Fruit fly (Drosophila melanogaster): ENCODE results near the gene CG3106.
A peak's percentile ranks its signal among the peaks of the same experiment; 100 is the strongest.

CG3106 gene

dm6 chrX:9640690-9641149, 22.0 kb downstream of the CG3106 start (continued):
- TF ChIP-seq CG7357 (GFP tag; IDR thresholded peaks at IDR 0.05), result peak; percentile 82
- peak; percentile 92 for TF ChIP-seq slp2 (GFP tag; optimal IDR thresholded peaks at IDR 0.05)
- TF ChIP-seq lab (GFP tag; optimal IDR thresholded peaks at IDR 0.05), result peak; percentile 99
- TF ChIP-seq CG1602 (GFP tag; optimal IDR thresholded peaks at IDR 0.05), result peak; percentile 81
- TF ChIP-seq sug (tag; optimal IDR thresholded peaks at IDR 0.05), result peak; percentile 98
- TF ChIP-seq pho (GFP tag; optimal IDR thresholded peaks at IDR 0.05), result peak; percentile 97
- no peak for TF ChIP-seq CG14860 (GFP tag; IDR thresholded peaks at IDR 0.05; ENCODE audit: partially characterized antibody)
- no peak for TF ChIP-seq Doc3 (GFP tag; IDR thresholded peaks at IDR 0.05; ENCODE audit: partially characterized antibody)
- TF ChIP-seq CG4820 (GFP tag; optimal IDR thresholded peaks at IDR 0.05), result peak; percentile 99
- TF ChIP-seq Gsc (GFP tag; IDR thresholded peaks at IDR 0.05), result no peak
- TF ChIP-seq Fer1 (GFP tag; optimal IDR thresholded peaks at IDR 0.05), result peak; percentile 99
- no peak for TF ChIP-seq CG1832 (GFP tag; optimal IDR thresholded peaks at IDR 0.05)
- peak; percentile 96 for TF ChIP-seq sr (GFP tag; IDR thresholded peaks at IDR 0.05)
- TF ChIP-seq ase (GFP tag; IDR thresholded peaks at IDR 0.05), result peak; percentile 93; the same call in 2 of the 3 replicates
- peak; percentile 90 for TF ChIP-seq bowl (GFP tag; IDR thresholded peaks at IDR 0.05)
- TF ChIP-seq vvl (GFP tag; IDR thresholded peaks at IDR 0.05), result peak; percentile 98
- peak; percentile 96 for TF ChIP-seq fd64A (GFP tag; optimal IDR thresholded peaks at IDR 0.05)
- peak; percentile 93 for TF ChIP-seq D19B (GFP tag; optimal IDR thresholded peaks at IDR 0.05)
- peak; percentile 74 for TF ChIP-seq CG6272 (GFP tag; IDR thresholded peaks at IDR 0.05)
- TF ChIP-seq CG13296 (GFP tag; optimal IDR thresholded peaks at IDR 0.05), result peak; percentile 99
- peak; percentile 96 for TF ChIP-seq CG10209 (GFP tag; optimal IDR thresholded peaks at IDR 0.05)
- TF ChIP-seq CG15601 (tag; optimal IDR thresholded peaks at IDR 0.05), result peak; percentile 94
- peak; percentile 76; the same call in 1 of the 3 replicates for TF ChIP-seq CG2199 (GFP tag; IDR thresholded peaks at IDR 0.05)
- no peak for TF ChIP-seq HLHmδ (GFP tag; optimal IDR thresholded peaks at IDR 0.05)
- TF ChIP-seq CG9876 (GFP tag; optimal IDR thresholded peaks at IDR 0.05), result peak; percentile 86
- peak; percentile 98 for TF ChIP-seq CG12391 (tag; optimal IDR thresholded peaks at IDR 0.05)
- TF ChIP-seq caup (GFP tag; optimal IDR thresholded peaks at IDR 0.05; ENCODE audit: severe bottlenecking), result peak; percentile 99
- peak; percentile 95 for TF ChIP-seq CG15514 (GFP tag; optimal IDR thresholded peaks at IDR 0.05)
- no peak for TF ChIP-seq pan (optimal IDR thresholded peaks at IDR 0.05)
- TF ChIP-seq pan (GFP tag; optimal IDR thresholded peaks at IDR 0.05 in 1 of 2, IDR thresholded peaks at IDR 0.05 in 1 of 2), result peak in 1 of 2 experiments; percentile 96
- TF ChIP-seq jigr1 (GFP tag; IDR thresholded peaks at IDR 0.05), result peak; percentile 50; the same call in 1 of the 3 replicates
- TF ChIP-seq Mrtf (GFP tag; IDR thresholded peaks at IDR 0.05), result peak; percentile 93
- peak; percentile 88 for TF ChIP-seq Atf-2 (GFP tag; optimal IDR thresholded peaks at IDR 0.05)
- peak; percentile 76; the same call in 1 of the 2 replicates for TF ChIP-seq CG10321 (GFP tag; IDR thresholded peaks at IDR 0.05)
- TF ChIP-seq CG17612 (GFP tag; IDR thresholded peaks at IDR 0.05), result peak; percentile 69
- peak; percentile 90 for TF ChIP-seq CG43689 (GFP tag; IDR thresholded peaks at IDR 0.05)
- no peak for TF ChIP-seq Dref (GFP tag; IDR thresholded peaks at IDR 0.05)
- TF ChIP-seq CG10959 (GFP tag; IDR thresholded peaks at IDR 0.05), result peak; percentile 60
- TF ChIP-seq maf-S (GFP tag; optimal IDR thresholded peaks at IDR 0.05), result peak; percentile 93
- peak; percentile 96 for TF ChIP-seq Sox100B (GFP tag; optimal IDR thresholded peaks at IDR 0.05)
- TF ChIP-seq eve (GFP tag; optimal IDR thresholded peaks at IDR 0.05), result peak in 1 of 2 experiments; percentile 98
- peak; percentile 91 for TF ChIP-seq tup (GFP tag; optimal IDR thresholded peaks at IDR 0.05)
- peak; percentile 91 for TF ChIP-seq trem (tag; optimal IDR thresholded peaks at IDR 0.05)
- no peak for TF ChIP-seq D (optimal IDR thresholded peaks at IDR 0.05)
- TF ChIP-seq D (GFP tag; optimal IDR thresholded peaks at IDR 0.05), result peak; percentile 92
- peak; percentile 87 for TF ChIP-seq CG10462 (GFP tag; optimal IDR thresholded peaks at IDR 0.05)
- peak; percentile 97 for TF ChIP-seq Dad (GFP tag; optimal IDR thresholded peaks at IDR 0.05)
- peak; percentile 78 for TF ChIP-seq Adf1 (GFP tag; IDR thresholded peaks at IDR 0.05)
- peak; percentile 86 for TF ChIP-seq CG17186 (GFP tag; optimal IDR thresholded peaks at IDR 0.05)
- peak; percentile 76 for TF ChIP-seq sisA (GFP tag; IDR thresholded peaks at IDR 0.05)
- TF ChIP-seq Myb (GFP tag; optimal IDR thresholded peaks at IDR 0.05), result peak; percentile 82
